Worm (Caenorhabditis elegans) whole organism, L2 larva: ENCODE results near the gene dhhc-4.

Experiments used
- C34F6.9 ChIP-seq: fragments of 150-350 bp; optimal IDR thresholded peaks from 2 replicates; lab custom pipeline; 2014; ENCODE audit warnings: missing biosample characterization, missing genetic modification characterization
- Y55F3AM.14 ChIP-seq: fragments of 200-800 bp; sonication (Bioruptor generic); optimal IDR thresholded peaks from 2 replicates; lab custom pipeline; 2018; ENCODE audit warnings: mild to moderate bottlenecking, missing genetic modification characterization, missing compliant biosample characterization
- ZK546.5 ChIP-seq: sonication (generic microtip); optimal IDR thresholded peaks from 2 replicates; lab custom pipeline; 2017; ENCODE audit warnings: missing biosample characterization, missing genetic modification characterization
- aly-2 ChIP-seq: fragments of 150-350 bp; optimal IDR thresholded peaks from 2 replicates; lab custom pipeline; 2014; ENCODE audit warnings: missing biosample characterization, missing genetic modification characterization
- ama-1 ChIP-seq: fragments of 150-350 bp; optimal IDR thresholded peaks from 2 replicates; lab custom pipeline; 2018; ENCODE audit warnings: inconsistent platforms
- blmp-1 ChIP-seq: sonication (generic microtip); optimal IDR thresholded peaks from 2 replicates; lab custom pipeline; 2017; ENCODE audit warnings: missing genetic modification characterization, mild to moderate bottlenecking, missing compliant biosample characterization, antibody characterized with exemption, moderate library complexity; ENCODE audit not compliant: insufficient read depth
- ceh-16 ChIP-seq: fragments of 150-350 bp; optimal IDR thresholded peaks from 2 replicates; lab custom pipeline; 2014; ENCODE audit warnings: missing biosample characterization, missing genetic modification characterization
- crh-2 ChIP-seq: sonication (generic microtip); optimal IDR thresholded peaks from 2 replicates; lab custom pipeline; 2017; ENCODE audit warnings: missing biosample characterization, missing genetic modification characterization
- dmd-4 ChIP-seq: sonication (generic microtip); optimal IDR thresholded peaks from 2 replicates; lab custom pipeline; 2017; ENCODE audit warnings: missing biosample characterization, missing genetic modification characterization
- elt-3 ChIP-seq: sonication (generic microtip); optimal IDR thresholded peaks from 2 replicates; lab custom pipeline; 2017; ENCODE audit warnings: missing biosample characterization, missing genetic modification characterization
- fos-1 ChIP-seq: fragments of 150-350 bp; optimal IDR thresholded peaks from 2 replicates; lab custom pipeline; 2014; ENCODE audit warnings: missing biosample characterization, missing genetic modification characterization
- gmeb-1 ChIP-seq: fragments of 150-350 bp; optimal IDR thresholded peaks from 2 replicates; lab custom pipeline; 2014; ENCODE audit warnings: missing biosample characterization, missing genetic modification characterization
- lin-11 ChIP-seq: fragments of 150-350 bp; sonication (generic microtip); optimal IDR thresholded peaks from 2 replicates; lab custom pipeline; 2014; ENCODE audit warnings: missing biosample characterization, missing genetic modification characterization, inconsistent platforms, mixed read lengths
- lin-13 ChIP-seq: fragments of 150-350 bp; optimal IDR thresholded peaks from 2 replicates; lab custom pipeline; 2014; ENCODE audit warnings: missing biosample characterization, missing genetic modification reagents, missing genetic modification characterization
- lin-39 ChIP-seq: fragments of 150-350 bp; optimal IDR thresholded peaks from 2 replicates; lab custom pipeline; 2014; ENCODE audit warnings: missing biosample characterization, missing genetic modification reagents, missing genetic modification characterization
- mab-5 ChIP-seq: fragments of 150-350 bp; optimal IDR thresholded peaks from 2 replicates; lab custom pipeline; 2014; ENCODE audit warnings: missing biosample characterization, missing genetic modification characterization
- mdl-1 ChIP-seq, 2 experiments: fragments of 150-350 bp in 1 of 2; sonication (generic microtip) in 1 of 2; optimal IDR thresholded peaks; 2 replicates each; lab custom pipeline; 2017; ENCODE audit warnings: missing biosample characterization in 2 of 2, missing genetic modification characterization in 2 of 2
- nhr-10 ChIP-seq: sonication (generic microtip); optimal IDR thresholded peaks from 2 replicates; lab custom pipeline; 2017; ENCODE audit warnings: missing biosample characterization, missing genetic modification characterization
- nhr-11 ChIP-seq: fragments of 150-350 bp; optimal IDR thresholded peaks from 2 replicates; lab custom pipeline; 2014; ENCODE audit warnings: missing biosample characterization, missing genetic modification characterization
- nhr-12 ChIP-seq: fragments of 150-350 bp; optimal IDR thresholded peaks from 2 replicates; lab custom pipeline; 2014; ENCODE audit warnings: missing biosample characterization, missing genetic modification characterization
- nhr-129 ChIP-seq: fragments of 150-350 bp; optimal IDR thresholded peaks from 2 replicates; lab custom pipeline; 2014; ENCODE audit warnings: missing biosample characterization, missing genetic modification characterization
- nhr-21 ChIP-seq: fragments of 150-350 bp; optimal IDR thresholded peaks from 2 replicates; lab custom pipeline; 2014; ENCODE audit warnings: missing biosample characterization, missing genetic modification characterization
- nhr-237 ChIP-seq: fragments of 150-350 bp; optimal IDR thresholded peaks from 2 replicates; lab custom pipeline; 2014; ENCODE audit warnings: missing biosample characterization, missing genetic modification characterization
- nhr-6 ChIP-seq: fragments of 150-350 bp; optimal IDR thresholded peaks from 2 replicates; lab custom pipeline; 2014; ENCODE audit warnings: missing biosample characterization, missing genetic modification characterization
- peb-1 ChIP-seq: fragments of 150-350 bp; optimal IDR thresholded peaks from 2 replicates; lab custom pipeline; 2014; ENCODE audit warnings: missing biosample characterization, missing genetic modification characterization
- sem-4 ChIP-seq: fragments of 150-350 bp; optimal IDR thresholded peaks from 2 replicates; lab custom pipeline; 2014; ENCODE audit warnings: missing biosample characterization, missing genetic modification reagents, missing genetic modification characterization
- skn-1 ChIP-seq: sonication (generic microtip); optimal IDR thresholded peaks from 2 replicates; lab custom pipeline; 2017; ENCODE audit warnings: missing biosample characterization, missing genetic modification characterization
- sma-9 ChIP-seq, 2 experiments: fragments of 150-350 bp in 1 of 2; sonication (generic microtip) in 1 of 2; optimal IDR thresholded peaks; 2 replicates each; lab custom pipeline; 2014 to 2016; ENCODE audit warnings: missing genetic modification characterization in 2 of 2, mild to moderate bottlenecking in 1 of 2, missing biosample characterization in 1 of 2, missing compliant biosample characterization in 1 of 2, missing genetic modification reagents in 1 of 2, moderate library complexity in 1 of 2
- snpc-4 ChIP-seq: fragments of 150-350 bp; optimal IDR thresholded peaks from 2 replicates; lab custom pipeline; 2014; ENCODE audit warnings: missing biosample characterization, missing genetic modification characterization
- unc-39 ChIP-seq: fragments of 150-350 bp; optimal IDR thresholded peaks from 2 replicates; lab custom pipeline; 2014; ENCODE audit warnings: missing biosample characterization, missing genetic modification characterization
- unc-55 ChIP-seq: fragments of 150-350 bp; sonication (generic microtip); optimal IDR thresholded peaks from 3 replicates; lab custom pipeline; 2014; ENCODE audit warnings: missing biosample characterization, missing genetic modification reagents, missing genetic modification characterization
- unc-62 ChIP-seq: fragments of 150-350 bp; optimal IDR thresholded peaks from 2 replicates; lab custom pipeline; 2014; ENCODE audit warnings: missing biosample characterization, missing genetic modification reagents, missing genetic modification characterization
- zag-1 ChIP-seq: fragments of 150-350 bp; optimal IDR thresholded peaks from 2 replicates; lab custom pipeline; 2014; ENCODE audit warnings: missing biosample characterization, missing genetic modification characterization
- ztf-4 ChIP-seq: fragments of 150-350 bp; optimal IDR thresholded peaks from 2 replicates; lab custom pipeline; 2014; ENCODE audit warnings: missing biosample characterization, missing genetic modification characterization

The dhhc-4 gene

ce11 chrIII:9905307-9905706, 37.7 kb upstream of the dhhc-4 start:
- TF ChIP-seq mab-5 (tag; lab: Kevin White, UChicago): no peak
- TF ChIP-seq zag-1 (tag; lab: Kevin White, UChicago): no peak
- TF ChIP-seq C34F6.9 (tag; lab: Kevin White, UChicago): peak; percentile 66
- peak; percentile 16 for TF ChIP-seq ama-1 (lab: Kevin White, UChicago)
- TF ChIP-seq Y55F3AM.14 (GFP tag; lab: Kevin White, UChicago): no peak
- peak; percentile 3 for TF ChIP-seq unc-55 (GFP tag; lab: Kevin White, UChicago)
- TF ChIP-seq nhr-129 (tag; lab: Kevin White, UChicago): peak; percentile 78
- peak; percentile 8 for TF ChIP-seq sma-9 (GFP tag; optimal IDR thresholded peaks at IDR 0.05; lab: Kevin White, UChicago)
- no peak for TF ChIP-seq sma-9 (tag; optimal IDR thresholded peaks at IDR 0.05; lab: Kevin White, UChicago)
- TF ChIP-seq fos-1: peak; percentile 16

- no peak for TF ChIP-seq sem-4
- no peak for TF ChIP-seq nhr-11 (tag; lab: Kevin White, UChicago)
- TF ChIP-seq nhr-6: no peak
- TF ChIP-seq nhr-10 (tag; lab: Kevin White, UChicago): no peak
- TF ChIP-seq unc-39 (tag; lab: Kevin White, UChicago): no peak
- no peak for TF ChIP-seq lin-39 (tag; lab: Kevin White, UChicago)
- TF ChIP-seq nhr-21 (tag; lab: Kevin White, UChicago): no peak
- TF ChIP-seq crh-2 (tag; lab: Kevin White, UChicago): peak; percentile 21
- TF ChIP-seq gmeb-1 (tag; lab: Kevin White, UChicago): peak; percentile 26
- no peak for TF ChIP-seq dmd-4
- no peak for TF ChIP-seq zag-1 (tag; lab: Kevin White, UChicago)
- no peak for TF ChIP-seq ztf-4
- no peak for TF ChIP-seq aly-2 (tag; lab: Kevin White, UChicago)
- TF ChIP-seq fos-1: peak; percentile 59
- no peak for TF ChIP-seq elt-3 (tag; lab: Kevin White, UChicago)
- TF ChIP-seq nhr-237 (tag; lab: Kevin White, UChicago): no peak
- TF ChIP-seq ceh-16 (tag; lab: Kevin White, UChicago): no peak
- peak; percentile 42 for TF ChIP-seq unc-55 (GFP tag; lab: Kevin White, UChicago)
- TF ChIP-seq nhr-12 (tag; lab: Kevin White, UChicago): no peak
- TF ChIP-seq unc-62: no peak
- TF ChIP-seq C34F6.9 (tag; lab: Kevin White, UChicago): peak; percentile 49
Observed at ce11 chrIII:9903694-9904292, 36.2 kb upstream of the dhhc-4 start.

ce11 chrIII:9899720-9900119, 32.1 kb upstream of the dhhc-4 start:
- TF ChIP-seq ztf-4 (no peak), mdl-1 (tag; optimal IDR thresholded peaks at IDR 0.05; lab: Kevin White, UChicago) (no peak), unc-62 (no peak), crh-2 (tag; lab: Kevin White, UChicago) (no peak), unc-39 (tag; lab: Kevin White, UChicago) (no peak), lin-13 (GFP tag; lab: Kevin White, UChicago) (no peak), lin-39 (tag; lab: Kevin White, UChicago) (no peak), nhr-21 (tag; lab: Kevin White, UChicago) (no peak), skn-1 (tag; lab: Kevin White, UChicago) (no peak), lin-11 (tag; lab: Kevin White, UChicago) (no peak), nhr-12 (tag; lab: Kevin White, UChicago) (no peak)

- no peak for TF ChIP-seq crh-2 (tag; lab: Kevin White, UChicago)
- no peak for TF ChIP-seq nhr-11 (tag; lab: Kevin White, UChicago)
- no peak for TF ChIP-seq blmp-1 (tag; lab: Kevin White, UChicago)
- no peak for TF ChIP-seq ZK546.5 (tag; lab: Kevin White, UChicago)
- TF ChIP-seq nhr-12 (tag; lab: Kevin White, UChicago): no peak
- TF ChIP-seq dmd-4: no peak
- TF ChIP-seq C34F6.9 (tag; lab: Kevin White, UChicago): no peak
- TF ChIP-seq unc-55 (GFP tag; lab: Kevin White, UChicago): no peak
- no peak for TF ChIP-seq snpc-4 (tag; lab: Kevin White, UChicago)
- TF ChIP-seq ama-1 (lab: Kevin White, UChicago): no peak
- no peak for TF ChIP-seq lin-11 (tag; lab: Kevin White, UChicago)
- no peak for TF ChIP-seq peb-1
Observed at ce11 chrIII:9892855-9893254, 25.3 kb upstream of the dhhc-4 start, which contains the start of gene mam-7. mam-7 (plus strand) TSS chrIII:9893155.
